Worm (Caenorhabditis elegans) whole organism, early embryonic: ENCODE results near the gene C06G4.6.

ENCODE experiments used
- F13C5.2 ChIP-seq: sonication (generic microtip); optimal IDR thresholded peaks from 2 replicates; lab custom pipeline; 2017; ENCODE audit warnings: mild to moderate bottlenecking, missing genetic modification characterization, inconsistent platforms, missing compliant biosample characterization
- ama-1 ChIP-seq: fragments of 150-350 bp; optimal IDR thresholded peaks from 2 replicates; lab custom pipeline; 2014
- ceh-36 ChIP-seq: sonication (generic microtip); optimal IDR thresholded peaks from 2 replicates; lab custom pipeline; 2016; ENCODE audit warnings: missing genetic modification characterization, inconsistent platforms, missing compliant biosample characterization
- flt-1 ChIP-seq: fragments of 200-800 bp; sonication (Bioruptor generic); IDR thresholded peaks from 2 replicates; pipeline ENCODE4 v1.3.6; 2022; ENCODE audit warnings: missing genetic modification characterization, missing compliant biosample characterization
- hmg-4 ChIP-seq: fragments of 200-800 bp; sonication (Bioruptor generic); optimal IDR thresholded peaks from 2 replicates; lab custom pipeline; 2018; ENCODE audit warnings: mild to moderate bottlenecking, missing genetic modification characterization, missing compliant biosample characterization
- pes-1 ChIP-seq: fragments of 200-800 bp; sonication (Bioruptor generic); IDR thresholded peaks from 2 replicates; pipeline ENCODE4 v1.3.6; 2022; ENCODE audit warnings: missing genetic modification reagents, missing genetic modification characterization, missing compliant biosample characterization
- scrt-1 ChIP-seq: fragments of 200-800 bp; sonication (Bioruptor generic); IDR thresholded peaks from 2 replicates; pipeline ENCODE4 v1.3.6; 2022; ENCODE audit warnings: missing genetic modification characterization, missing compliant biosample characterization

DNA sequence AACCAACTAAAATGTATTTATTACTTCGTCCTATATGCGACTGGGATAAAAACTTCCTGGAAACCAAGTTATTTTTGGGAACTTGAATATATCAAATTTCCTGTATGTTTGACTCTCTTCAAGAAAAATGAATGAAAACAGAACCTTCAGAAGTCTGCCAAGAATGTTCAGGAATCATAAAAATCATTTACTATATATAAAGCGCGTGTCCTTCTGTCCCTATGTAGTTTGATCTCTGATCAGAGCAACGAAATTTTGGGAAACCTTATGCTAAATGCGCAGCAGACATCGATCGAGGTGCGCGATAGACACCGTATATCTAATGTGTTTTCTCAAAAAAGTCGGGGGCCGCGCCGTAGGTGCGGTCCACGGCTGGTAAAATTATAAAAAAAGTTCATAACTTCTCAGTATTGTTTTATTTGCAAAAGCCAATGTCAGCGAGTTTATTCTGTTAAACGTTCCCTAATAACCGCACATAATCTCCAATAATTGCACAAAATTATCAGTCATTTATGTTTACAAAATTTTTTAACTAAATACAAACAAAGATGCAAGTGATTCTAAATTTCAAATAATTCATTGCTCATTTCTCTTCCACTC, 6.6 kb upstream of the C06G4.6 start:
- TF ChIP-seq flt-1 (GFP tag; lab: Robert Waterston, UW) (no peak), scrt-1 (no peak), ama-1 (lab: Kevin White, UChicago) (no peak), F13C5.2 (tag; lab: Kevin White, UChicago) (no peak), hmg-4 (no peak), ceh-36 (no peak), pes-1 (GFP tag; lab: Robert Waterston, UW) (no peak)
